Worm (Caenorhabditis elegans) whole organism, L1 larva: Measurements from ENCODE around the gene tag-191.

Source experiments
- C34B4.2 ChIP-seq: sonication (generic microtip); optimal IDR thresholded peaks from 2 replicates; lab custom pipeline; 2017; ENCODE audit warnings: mild to moderate bottlenecking, missing genetic modification characterization, missing compliant biosample characterization
- Y116A8C.19 ChIP-seq: sonication (generic microtip); optimal IDR thresholded peaks from 2 replicates; lab custom pipeline; 2016; ENCODE audit warnings: missing compliant biosample characterization, missing genetic modification characterization, borderline replicate concordance
- aha-1 ChIP-seq: fragments of 150-350 bp; optimal IDR thresholded peaks from 2 replicates; lab custom pipeline; 2014; ENCODE audit warnings: missing biosample characterization, missing genetic modification characterization
- aly-2 ChIP-seq: fragments of 150-350 bp; optimal IDR thresholded peaks from 2 replicates; lab custom pipeline; 2014; ENCODE audit warnings: missing biosample characterization, missing genetic modification characterization
- blmp-1 ChIP-seq: fragments of 150-350 bp; optimal IDR thresholded peaks from 2 replicates; lab custom pipeline; 2014; ENCODE audit warnings: missing biosample characterization, missing genetic modification characterization
- ceh-90 ChIP-seq: sonication (generic microtip); optimal IDR thresholded peaks from 2 replicates; lab custom pipeline; 2016; ENCODE audit warnings: missing genetic modification characterization, missing compliant biosample characterization
- ces-1 ChIP-seq: fragments of 150-350 bp; optimal IDR thresholded peaks from 2 replicates; lab custom pipeline; 2014; ENCODE audit warnings: missing biosample characterization, missing genetic modification reagents, missing genetic modification characterization
- efl-1 ChIP-seq, 4 experiments: fragments of 150-350 bp; optimal IDR thresholded peaks in 3 of 4; peaks in 1 of 4; 1 replicate in 1 of 4; 2 replicates in 3 of 4; lab custom pipeline; 2014; ENCODE audit warnings: missing biosample characterization in 2 of 4, missing genetic modification characterization in 2 of 4, missing genetic modification reagents in 2 of 4
- efl-3 ChIP-seq: fragments of 200-800 bp; sonication (Bioruptor generic); optimal IDR thresholded peaks from 2 replicates; lab custom pipeline; 2018; ENCODE audit warnings: mild to moderate bottlenecking, missing genetic modification characterization, missing compliant biosample characterization
- elt-2 ChIP-seq: sonication (generic microtip); optimal IDR thresholded peaks from 2 replicates; lab custom pipeline; 2016; ENCODE audit warnings: missing genetic modification characterization, mild to moderate bottlenecking, inconsistent platforms, missing compliant biosample characterization, missing genetic modification reagents
- elt-3 ChIP-seq, 6 experiments: fragments of 150-350 bp in 1 of 6; sonication (generic microtip); optimal IDR thresholded peaks; 2 replicates each; lab custom pipeline; 2017 to 2018; ENCODE audit warnings: missing biosample characterization in 6 of 6, missing genetic modification characterization in 6 of 6, inconsistent platforms in 1 of 6
- ets-5 ChIP-seq: fragments of 200-800 bp; sonication (Bioruptor generic); IDR thresholded peaks from 2 replicates; pipeline ENCODE4 v1.3.6; 2022; ENCODE audit warnings: missing genetic modification characterization, missing compliant biosample characterization
- fkh-10 ChIP-seq: sonication (generic microtip); optimal IDR thresholded peaks from 2 replicates; lab custom pipeline; 2017; ENCODE audit warnings: missing biosample characterization, missing genetic modification reagents, missing genetic modification characterization
- fkh-4 ChIP-seq: sonication (generic microtip); optimal IDR thresholded peaks from 2 replicates; lab custom pipeline; 2016; ENCODE audit warnings: missing compliant biosample characterization, missing genetic modification characterization, borderline replicate concordance
- fkh-8 ChIP-seq: sonication (generic microtip); optimal IDR thresholded peaks from 2 replicates; lab custom pipeline; 2016; ENCODE audit warnings: mild to moderate bottlenecking, missing genetic modification characterization, missing compliant biosample characterization
- fos-1 ChIP-seq: fragments of 150-350 bp; optimal IDR thresholded peaks from 2 replicates; lab custom pipeline; 2014; ENCODE audit warnings: missing biosample characterization, missing genetic modification characterization
- hlh-4 ChIP-seq: sonication (generic microtip); optimal IDR thresholded peaks from 2 replicates; lab custom pipeline; 2016; ENCODE audit warnings: mild to moderate bottlenecking, missing genetic modification characterization, missing compliant biosample characterization
- hpl-2 ChIP-seq: fragments of 150-350 bp; optimal IDR thresholded peaks from 2 replicates; lab custom pipeline; 2014; ENCODE audit warnings: missing biosample characterization, missing genetic modification reagents, missing genetic modification characterization
- irx-1 ChIP-seq: sonication (generic microtip); optimal IDR thresholded peaks from 2 replicates; lab custom pipeline; 2016; ENCODE audit warnings: missing genetic modification characterization, missing compliant biosample characterization
- jun-1 ChIP-seq: fragments of 150-350 bp; optimal IDR thresholded peaks from 2 replicates; lab custom pipeline; 2014; ENCODE audit warnings: missing biosample characterization, missing genetic modification reagents, missing genetic modification characterization
- lin-13 ChIP-seq: fragments of 150-350 bp; optimal IDR thresholded peaks from 2 replicates; lab custom pipeline; 2014; ENCODE audit warnings: missing biosample characterization, missing genetic modification reagents, missing genetic modification characterization
- lin-14 ChIP-seq: fragments of 200-800 bp; sonication (Bioruptor generic); optimal IDR thresholded peaks from 2 replicates; lab custom pipeline; 2018; ENCODE audit warnings: mild to moderate bottlenecking, missing genetic modification characterization, moderate library complexity, missing compliant biosample characterization
- lin-15B ChIP-seq: fragments of 150-350 bp; sonication (generic microtip); optimal IDR thresholded peaks from 3 replicates; lab custom pipeline; 2014; ENCODE audit warnings: missing biosample characterization, missing genetic modification characterization
- lsy-2 ChIP-seq, 2 experiments: fragments of 150-350 bp; optimal IDR thresholded peaks; 2 replicates each; lab custom pipeline; 2014; ENCODE audit warnings: missing biosample characterization in 2 of 2, missing genetic modification characterization in 2 of 2
- mab-9 ChIP-seq: fragments of 200-800 bp; sonication (Bioruptor generic); IDR thresholded peaks from 2 replicates; pipeline ENCODE4 v1.3.6; 2022; ENCODE audit warnings: missing genetic modification reagents, missing genetic modification characterization, missing compliant biosample characterization
- mdl-1 ChIP-seq, 2 experiments: fragments of 150-350 bp; optimal IDR thresholded peaks; 2 replicates each; lab custom pipeline; 2014 to 2017; ENCODE audit warnings: missing biosample characterization in 2 of 2, missing genetic modification characterization in 2 of 2, inconsistent platforms in 1 of 2
- mef-2 ChIP-seq: fragments of 150-350 bp; optimal IDR thresholded peaks from 2 replicates; lab custom pipeline; 2014; ENCODE audit warnings: missing biosample characterization, missing genetic modification characterization
- mep-1 ChIP-seq: fragments of 150-350 bp; optimal IDR thresholded peaks from 2 replicates; lab custom pipeline; 2014; ENCODE audit warnings: missing biosample characterization, missing genetic modification characterization
- nhr-12 ChIP-seq: sonication (generic microtip); optimal IDR thresholded peaks from 2 replicates; lab custom pipeline; 2017; ENCODE audit warnings: missing biosample characterization, missing genetic modification characterization
- nhr-19 ChIP-seq: fragments of 200-800 bp; sonication (Bioruptor generic); conservative IDR thresholded peaks from 2 replicates; pipeline ENCODE4 v1.3.6; 2022; ENCODE audit warnings: missing genetic modification characterization, missing compliant biosample characterization
- nhr-20 ChIP-seq: sonication (generic microtip); optimal IDR thresholded peaks from 2 replicates; lab custom pipeline; 2016; ENCODE audit warnings: mild to moderate bottlenecking, missing genetic modification characterization, missing compliant biosample characterization
- nhr-28 ChIP-seq: fragments of 150-350 bp; optimal IDR thresholded peaks from 2 replicates; lab custom pipeline; 2014; ENCODE audit warnings: missing biosample characterization, missing genetic modification characterization
- nhr-71 ChIP-seq: sonication (generic microtip); optimal IDR thresholded peaks from 2 replicates; lab custom pipeline; 2016; ENCODE audit warnings: mild to moderate bottlenecking, missing genetic modification characterization, moderate library complexity, missing compliant biosample characterization
- nhr-76 ChIP-seq: sonication (generic microtip); optimal IDR thresholded peaks from 2 replicates; lab custom pipeline; 2017; ENCODE audit warnings: missing biosample characterization, missing genetic modification characterization
- nhr-84 ChIP-seq: sonication (generic microtip); optimal IDR thresholded peaks from 2 replicates; lab custom pipeline; 2017; ENCODE audit warnings: missing biosample characterization, missing genetic modification characterization
- nhr-85 ChIP-seq: sonication (generic microtip); peaks from one replicate; lab custom pipeline; 2016; ENCODE audit warnings: missing genetic modification characterization, inconsistent platforms, missing compliant biosample characterization
- pqm-1 ChIP-seq: sonication (generic microtip); optimal IDR thresholded peaks from 3 replicates; lab custom pipeline; 2017; ENCODE audit warnings: missing biosample characterization, missing genetic modification characterization
- skn-1 ChIP-seq: fragments of 150-350 bp; optimal IDR thresholded peaks from 2 replicates; lab custom pipeline; 2014; ENCODE audit warnings: missing biosample characterization, missing genetic modification characterization
- snu-23 ChIP-seq: sonication (generic microtip); optimal IDR thresholded peaks from 2 replicates; lab custom pipeline; 2016; ENCODE audit warnings: missing genetic modification characterization, missing compliant biosample characterization
- sup-37 ChIP-seq: fragments of 200-800 bp; sonication (Bioruptor generic); optimal IDR thresholded peaks from 2 replicates; lab custom pipeline; 2018; ENCODE audit warnings: mild to moderate bottlenecking, missing genetic modification characterization, missing compliant biosample characterization
- swsn-7 ChIP-seq: sonication (generic microtip); optimal IDR thresholded peaks from 2 replicates; lab custom pipeline; 2016; ENCODE audit warnings: missing genetic modification characterization, missing compliant biosample characterization
- tbx-2 ChIP-seq: sonication (generic microtip); optimal IDR thresholded peaks from 2 replicates; lab custom pipeline; 2016; ENCODE audit warnings: missing genetic modification characterization, missing compliant biosample characterization
- tlp-1 ChIP-seq: fragments of 150-350 bp; optimal IDR thresholded peaks from 2 replicates; lab custom pipeline; 2014; ENCODE audit warnings: missing biosample characterization, missing genetic modification characterization
- unc-98 ChIP-seq: fragments of 200-800 bp; sonication (Bioruptor generic); IDR thresholded peaks from 2 replicates; pipeline ENCODE4 v1.3.6; 2022; ENCODE audit warnings: missing genetic modification characterization, missing compliant biosample characterization
- zag-1 ChIP-seq: fragments of 150-350 bp; optimal IDR thresholded peaks from 2 replicates; lab custom pipeline; 2014; ENCODE audit warnings: missing biosample characterization, missing genetic modification characterization
- ztf-11 ChIP-seq, 2 experiments: sonication (generic microtip); optimal IDR thresholded peaks; 2 replicates each; lab custom pipeline; 2016 to 2017; ENCODE audit warnings: missing genetic modification characterization in 2 of 2, missing biosample characterization in 1 of 2, missing compliant biosample characterization in 1 of 2

tag-191 gene

DNA sequence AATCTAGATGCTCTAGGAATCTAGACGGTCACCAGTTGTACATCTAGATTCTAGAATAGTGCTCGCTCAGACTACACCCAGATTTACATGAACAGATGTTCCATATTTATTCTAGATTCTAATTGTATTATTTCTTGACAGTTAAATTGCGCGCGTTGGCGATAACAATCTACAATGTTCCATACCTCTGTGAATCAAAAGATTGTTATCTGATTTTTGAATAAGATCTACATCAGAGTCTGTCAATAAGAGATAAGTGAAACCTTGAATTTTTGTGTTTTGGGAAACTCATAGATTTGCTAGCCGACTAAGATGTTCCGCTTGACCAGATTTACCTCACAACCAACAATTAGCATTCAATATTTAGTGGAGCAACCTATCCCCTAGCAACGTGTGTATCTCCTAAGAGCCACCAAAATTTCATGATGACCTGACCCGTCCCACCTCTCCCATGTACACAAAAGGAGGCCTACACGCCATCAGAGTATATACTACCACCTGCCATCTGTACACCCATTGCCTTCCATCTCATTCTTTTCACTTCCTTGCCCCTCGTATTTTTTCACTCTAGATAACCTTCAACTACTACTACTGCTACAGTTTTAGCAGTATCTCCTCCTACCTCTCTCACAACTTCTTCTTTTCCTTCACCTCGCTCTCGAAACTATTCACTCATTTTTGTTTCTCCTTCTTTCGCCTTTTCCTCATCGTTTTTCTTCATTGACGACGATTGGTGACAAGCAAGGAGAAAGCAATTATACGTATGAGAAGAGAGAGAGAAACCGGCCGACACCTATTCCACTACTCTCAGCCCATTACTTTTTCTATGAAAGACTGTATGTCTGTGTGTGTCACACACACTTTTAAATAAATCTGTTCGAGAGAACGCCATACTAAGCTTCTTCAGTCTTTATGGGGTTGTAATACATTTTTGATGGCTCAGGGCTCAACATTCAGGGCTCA is 29.2 kb downstream of the tag-191 start (continued):
- TF ChIP-seq efl-1 (optimal IDR thresholded peaks at IDR 0.05; lab: Kevin White, UChicago) (no peak), efl-1 (GFP tag; optimal IDR thresholded peaks at IDR 0.05 in 1 of 2; lab: Kevin White, UChicago) (peak in 1 of 2 experiments; percentile 90), irx-1 (tag; lab: Kevin White, UChicago) (peak; percentile 26), nhr-19 (GFP tag; lab: Robert Waterston, UW) (no peak), fkh-4 (tag; lab: Kevin White, UChicago) (no peak), nhr-76 (tag; lab: Kevin White, UChicago) (no peak), aly-2 (tag; lab: Kevin White, UChicago) (no peak), nhr-84 (tag; lab: Kevin White, UChicago) (no peak), blmp-1 (peak; percentile 81), pqm-1 (tag; lab: Kevin White, UChicago) (no peak), hlh-4 (tag; lab: Kevin White, UChicago) (no peak), jun-1 (no peak), aha-1 (tag; lab: Kevin White, UChicago) (no peak), mab-9 (GFP tag; lab: Robert Waterston, UW) (no peak), ztf-11 (tag; optimal IDR thresholded peaks at IDR 0.05; lab: Kevin White, UChicago) (no peak), snu-23 (GFP tag; lab: Kevin White, UChicago) (peak; percentile 18), efl-3 (GFP tag; lab: Kevin White, UChicago) (no peak), nhr-28 (tag; lab: Kevin White, UChicago) (no peak), nhr-12 (tag; lab: Kevin White, UChicago) (no peak), tbx-2 (no peak), nhr-71 (tag; lab: Kevin White, UChicago) (peak; percentile 27), lsy-2 (tag; optimal IDR thresholded peaks at IDR 0.05; lab: Kevin White, UChicago) (no peak), sup-37 (GFP tag; lab: Kevin White, UChicago) (no peak), lin-15B (tag; lab: Kevin White, UChicago) (no peak), mep-1 (tag; lab: Kevin White, UChicago) (no peak), skn-1 (no peak), zag-1 (tag; lab: Kevin White, UChicago) (no peak), unc-98 (GFP tag; lab: Robert Waterston, UW) (no peak), fkh-8 (tag; lab: Kevin White, UChicago) (no peak), fkh-10 (GFP tag; lab: Kevin White, UChicago) (no peak), fos-1 (tag; lab: Kevin White, UChicago) (no peak), lin-13 (GFP tag; lab: Kevin White, UChicago) (no peak), ets-5 (GFP tag; lab: Robert Waterston, UW) (no peak), ceh-90 (tag; lab: Kevin White, UChicago) (no peak), mef-2 (tag; lab: Kevin White, UChicago) (no peak), tlp-1 (tag; lab: Kevin White, UChicago) (peak; percentile 89), nhr-20 (tag; lab: Kevin White, UChicago) (peak; percentile 10), ces-1 (GFP tag; lab: Kevin White, UChicago) (no peak), Y116A8C.19 (no peak), hpl-2 (GFP tag; lab: Kevin White, UChicago) (no peak), swsn-7 (tag; lab: Kevin White, UChicago) (no peak), mdl-1 (tag; optimal IDR thresholded peaks at IDR 0.05; lab: Kevin White, UChicago) (no peak)

DNA sequence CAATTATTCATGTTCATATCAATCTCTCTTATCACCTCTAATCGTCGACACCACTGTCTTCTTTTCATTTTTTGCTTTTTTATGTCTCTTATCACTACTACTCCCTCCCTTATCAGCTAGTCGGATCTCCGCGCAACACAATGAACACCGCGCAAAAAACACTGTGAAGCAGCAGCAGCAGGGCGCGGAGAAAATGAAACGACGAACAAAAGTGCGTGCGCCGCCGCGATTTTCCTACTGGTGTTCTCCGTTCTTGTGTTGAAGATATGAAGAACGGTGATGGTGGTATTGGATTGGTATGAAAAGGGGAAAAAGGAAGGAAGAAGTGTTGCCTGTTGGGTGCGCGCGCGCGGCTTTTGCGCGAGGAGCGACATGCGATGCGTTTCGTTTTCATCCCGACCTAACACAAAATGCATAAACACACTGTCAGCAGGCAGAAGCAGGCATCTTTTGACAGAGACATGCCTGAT is 30.4 kb downstream of the tag-191 start:
- TF ChIP-seq tlp-1 (tag; lab: Kevin White, UChicago) (peak; percentile 31), pqm-1 (tag; lab: Kevin White, UChicago) (peak; percentile 80), nhr-85 (peak; percentile 71), hlh-4 (tag; lab: Kevin White, UChicago) (no peak), ztf-11 (tag; optimal IDR thresholded peaks at IDR 0.05; lab: Kevin White, UChicago) (no peak), elt-3 (tag; optimal IDR thresholded peaks at IDR 0.05; lab: Kevin White, UChicago) (peak in 1 of 6 experiments; percentile 25), blmp-1 (peak; percentile 75), lin-14 (GFP tag; lab: Kevin White, UChicago) (peak; percentile 62), efl-3 (GFP tag; lab: Kevin White, UChicago) (no peak), elt-2 (peak; percentile 83), C34B4.2 (tag; lab: Kevin White, UChicago) (no peak), ces-1 (GFP tag; lab: Kevin White, UChicago) (no peak), unc-98 (GFP tag; lab: Robert Waterston, UW) (no peak)
